Worm (Caenorhabditis elegans) whole organism, L4 larva: ENCODE results near the gene D1044.1.

Experiments used
- F10B5.3 ChIP-seq: sonication (generic microtip); optimal IDR thresholded peaks from 2 replicates; lab custom pipeline; 2016; ENCODE audit warnings: mild to moderate bottlenecking, missing genetic modification characterization, missing compliant biosample characterization
- F49E8.2 ChIP-seq: sonication (generic microtip); optimal IDR thresholded peaks from 2 replicates; lab custom pipeline; 2016; ENCODE audit warnings: missing compliant biosample characterization, mild to moderate bottlenecking, missing genetic modification characterization, borderline replicate concordance
- T26A8.4 ChIP-seq: fragments of 200-800 bp; sonication (Bioruptor generic); IDR thresholded peaks from 2 replicates; pipeline ENCODE4 v1.3.6; 2022; ENCODE audit warnings: missing genetic modification characterization, missing compliant biosample characterization
- Y105C5A.15 ChIP-seq: fragments of 200-800 bp; sonication (Bioruptor generic); IDR thresholded peaks from 2 replicates; pipeline ENCODE4 v1.3.6; 2022; ENCODE audit warnings: missing genetic modification characterization, missing compliant biosample characterization
- Y48G9A.11 ChIP-seq: fragments of 200-800 bp; sonication (Bioruptor generic); IDR thresholded peaks from 2 replicates; pipeline ENCODE4 v1.3.6; 2022; ENCODE audit warnings: missing genetic modification reagents, missing genetic modification characterization, missing compliant biosample characterization
- ZK337.2 ChIP-seq: fragments of 200-800 bp; sonication (Bioruptor generic); IDR thresholded peaks from 2 replicates; pipeline ENCODE4 v1.3.6; 2022; ENCODE audit warnings: missing genetic modification reagents, missing genetic modification characterization, missing compliant biosample characterization
- arid-1 ChIP-seq: fragments of 200-800 bp; sonication (Bioruptor generic); conservative IDR thresholded peaks from 2 replicates; pipeline ENCODE4 v1.3.6; 2022; ENCODE audit warnings: missing genetic modification reagents, missing genetic modification characterization, missing compliant biosample characterization
- ceh-32 ChIP-seq: sonication (generic microtip); optimal IDR thresholded peaks from 2 replicates; lab custom pipeline; 2016; ENCODE audit warnings: mild to moderate bottlenecking, missing genetic modification characterization, missing compliant biosample characterization; ENCODE audit not compliant: poor library complexity
- ceh-82 ChIP-seq: sonication (generic microtip); optimal IDR thresholded peaks from 2 replicates; lab custom pipeline; 2017; ENCODE audit warnings: missing biosample characterization, missing genetic modification characterization
- cey-2 ChIP-seq: sonication (generic microtip); optimal IDR thresholded peaks from 3 replicates; lab custom pipeline; 2017; ENCODE audit warnings: missing genetic modification characterization, mild to moderate bottlenecking, missing compliant biosample characterization, antibody characterized with exemption, borderline replicate concordance; ENCODE audit not compliant: insufficient read depth
- ctbp-1 ChIP-seq: fragments of 200-800 bp; sonication (Bioruptor generic); IDR thresholded peaks from 2 replicates; pipeline ENCODE4 v1.3.6; 2022; ENCODE audit warnings: missing genetic modification reagents, missing genetic modification characterization, missing compliant biosample characterization
- daf-16 ChIP-seq, 3 experiments: sonication (generic microtip); optimal IDR thresholded peaks; 2 replicates each; lab custom pipeline; 2016 to 2017; ENCODE audit warnings: missing genetic modification characterization in 3 of 3, missing genetic modification reagents in 3 of 3, mild to moderate bottlenecking in 2 of 3, missing compliant biosample characterization in 2 of 3, missing biosample characterization in 1 of 3, moderate library complexity in 1 of 3
- daf-8 ChIP-seq: fragments of 200-800 bp; sonication (Bioruptor generic); IDR thresholded peaks from 2 replicates; pipeline ENCODE4 v1.3.6; 2022; ENCODE audit warnings: missing genetic modification characterization, missing compliant biosample characterization
- dmd-9 ChIP-seq: fragments of 200-800 bp; sonication (Bioruptor generic); IDR thresholded peaks from 2 replicates; pipeline ENCODE4 v1.3.6; 2022; ENCODE audit warnings: missing genetic modification reagents, missing genetic modification characterization, missing compliant biosample characterization
- dpl-1 ChIP-seq: fragments of 150-350 bp; optimal IDR thresholded peaks from 2 replicates; lab custom pipeline; 2014; ENCODE audit warnings: missing biosample characterization, missing genetic modification reagents, missing genetic modification characterization
- hlh-11 ChIP-seq: fragments of 200-800 bp; sonication (Bioruptor generic); optimal IDR thresholded peaks from 2 replicates; lab custom pipeline; 2018; ENCODE audit warnings: mild to moderate bottlenecking, missing genetic modification characterization, missing compliant biosample characterization
- hlh-30 ChIP-seq: sonication (generic microtip); optimal IDR thresholded peaks from 2 replicates; lab custom pipeline; 2017; ENCODE audit warnings: antibody characterized with exemption, mild to moderate bottlenecking, missing genetic modification characterization, missing compliant biosample characterization; ENCODE audit not compliant: insufficient read depth
- lin-29 ChIP-seq: fragments of 200-800 bp; sonication (Bioruptor generic); IDR thresholded peaks from 2 replicates; pipeline ENCODE4 v1.3.6; 2022; ENCODE audit warnings: missing genetic modification reagents, missing genetic modification characterization, missing compliant biosample characterization
- lin-38 ChIP-seq: fragments of 200-800 bp; sonication (Bioruptor generic); IDR thresholded peaks from 2 replicates; pipeline ENCODE4 v1.3.6; 2022; ENCODE audit warnings: missing genetic modification reagents, missing genetic modification characterization, missing compliant biosample characterization
- lin-39 ChIP-seq: fragments of 150-350 bp; optimal IDR thresholded peaks from 2 replicates; lab custom pipeline; 2014; ENCODE audit warnings: missing biosample characterization, missing genetic modification reagents, missing genetic modification characterization
- lsy-2 ChIP-seq, 2 experiments: fragments of 150-350 bp in 1 of 2; sonication (generic microtip) in 1 of 2; optimal IDR thresholded peaks; 2 replicates each; lab custom pipeline; 2014 to 2017; ENCODE audit warnings: missing biosample characterization in 2 of 2, missing genetic modification characterization in 2 of 2
- madf-9 ChIP-seq: fragments of 200-800 bp; sonication (Bioruptor generic); conservative IDR thresholded peaks from 2 replicates; pipeline ENCODE4 v1.3.6; 2022; ENCODE audit warnings: missing genetic modification reagents, missing genetic modification characterization, missing compliant biosample characterization
- mep-1 ChIP-seq: fragments of 150-350 bp; sonication (generic microtip); optimal IDR thresholded peaks from 3 replicates; lab custom pipeline; 2014; ENCODE audit warnings: missing biosample characterization, missing genetic modification characterization
- mxl-2 ChIP-seq: fragments of 200-800 bp; sonication (Bioruptor generic); conservative IDR thresholded peaks from 2 replicates; pipeline ENCODE4 v1.3.6; 2022; ENCODE audit warnings: missing genetic modification reagents, missing genetic modification characterization, missing compliant biosample characterization
- mxl-3 ChIP-seq: fragments of 200-800 bp; sonication (Bioruptor generic); optimal IDR thresholded peaks from 2 replicates; lab custom pipeline; 2018; ENCODE audit warnings: mild to moderate bottlenecking, missing genetic modification characterization, missing compliant biosample characterization
- nhr-10 ChIP-seq: fragments of 150-350 bp; optimal IDR thresholded peaks from 2 replicates; lab custom pipeline; 2014; ENCODE audit warnings: missing biosample characterization, missing genetic modification characterization
- nhr-102 ChIP-seq: sonication (generic microtip); optimal IDR thresholded peaks from 2 replicates; lab custom pipeline; 2016; ENCODE audit warnings: mild to moderate bottlenecking, missing genetic modification characterization, moderate library complexity, missing compliant biosample characterization
- nhr-11 ChIP-seq: fragments of 150-350 bp; optimal IDR thresholded peaks from 2 replicates; lab custom pipeline; 2014; ENCODE audit warnings: missing biosample characterization, missing genetic modification characterization
- nhr-237 ChIP-seq: sonication (generic microtip); optimal IDR thresholded peaks from 2 replicates; lab custom pipeline; 2017; ENCODE audit warnings: missing biosample characterization, missing genetic modification characterization
- nhr-25 ChIP-seq: sonication (generic microtip); optimal IDR thresholded peaks from 2 replicates; lab custom pipeline; 2017; ENCODE audit warnings: missing genetic modification characterization, mild to moderate bottlenecking, missing compliant biosample characterization, antibody characterized with exemption, moderate library complexity, borderline replicate concordance; ENCODE audit not compliant: insufficient read depth
- nhr-28 ChIP-seq: fragments of 150-350 bp; optimal IDR thresholded peaks from 2 replicates; lab custom pipeline; 2014; ENCODE audit warnings: missing biosample characterization, missing genetic modification characterization
- nhr-48 ChIP-seq: sonication (generic microtip); optimal IDR thresholded peaks from 2 replicates; lab custom pipeline; 2016; ENCODE audit warnings: mild to moderate bottlenecking, missing genetic modification characterization, missing compliant biosample characterization
- nhr-6 ChIP-seq: fragments of 150-350 bp; optimal IDR thresholded peaks from 2 replicates; lab custom pipeline; 2014; ENCODE audit warnings: missing biosample characterization, missing genetic modification characterization
- nhr-77 ChIP-seq: fragments of 150-350 bp; optimal IDR thresholded peaks from 2 replicates; lab custom pipeline; 2014; ENCODE audit warnings: missing biosample characterization, missing genetic modification characterization
- pha-4 ChIP-seq, 2 experiments: fragments of 150-350 bp in 1 of 2; fragments of 200-800 bp in 1 of 2; sonication (Bioruptor generic) in 1 of 2; IDR thresholded peaks in 1 of 2; optimal IDR thresholded peaks in 1 of 2; 2 replicates each; pipeline versions ENCODE4 v1.3.6 to Lab custom; 2014 to 2022; ENCODE audit warnings: missing genetic modification characterization in 2 of 2, missing genetic modification reagents in 2 of 2, missing biosample characterization in 1 of 2, missing compliant biosample characterization in 1 of 2
- php-3 ChIP-seq: fragments of 200-800 bp; sonication (Bioruptor generic); IDR thresholded peaks from 2 replicates; pipeline ENCODE4 v1.3.6; 2022; ENCODE audit warnings: missing genetic modification reagents, missing genetic modification characterization, missing compliant biosample characterization
- pqm-1 ChIP-seq: sonication (generic microtip); optimal IDR thresholded peaks from 2 replicates; lab custom pipeline; 2017; ENCODE audit warnings: missing biosample characterization, missing genetic modification characterization
- sdz-12 ChIP-seq: fragments of 200-800 bp; sonication (Bioruptor generic); optimal IDR thresholded peaks from 2 replicates; lab custom pipeline; 2018; ENCODE audit warnings: mild to moderate bottlenecking, missing genetic modification characterization, missing compliant biosample characterization
- set-16 ChIP-seq: fragments of 200-800 bp; sonication (Bioruptor generic); IDR thresholded peaks from 2 replicates; pipeline ENCODE4 v1.3.6; 2022; ENCODE audit warnings: missing genetic modification reagents, missing genetic modification characterization, missing compliant biosample characterization
- snpc-4 ChIP-seq: fragments of 150-350 bp; optimal IDR thresholded peaks from 2 replicates; lab custom pipeline; 2014; ENCODE audit warnings: missing biosample characterization, missing genetic modification characterization
- tag-97 ChIP-seq: fragments of 200-800 bp; sonication (Bioruptor generic); IDR thresholded peaks from 2 replicates; pipeline ENCODE4 v1.3.6; 2022; ENCODE audit warnings: missing genetic modification characterization, missing compliant biosample characterization
- unc-39 ChIP-seq: sonication (generic microtip); optimal IDR thresholded peaks from 2 replicates; lab custom pipeline; 2017; ENCODE audit warnings: missing biosample characterization, missing genetic modification characterization
- unc-62 ChIP-seq, 3 experiments: fragments of 150-350 bp in 1 of 3; sonication (generic microtip); optimal IDR thresholded peaks in 2 of 3; peaks in 1 of 3; 1 replicate in 1 of 3; 2 replicates in 2 of 3; lab custom pipeline; 2014 to 2017; ENCODE audit warnings: missing biosample characterization in 3 of 3, missing genetic modification characterization in 3 of 3, missing genetic modification reagents in 3 of 3, missing genotype in 1 of 3
- vab-7 ChIP-seq: fragments of 200-800 bp; sonication (Bioruptor generic); IDR thresholded peaks from 2 replicates; pipeline ENCODE4 v1.3.6; 2022; ENCODE audit warnings: missing genetic modification reagents, missing genetic modification characterization, missing compliant biosample characterization
- zfp-2 ChIP-seq: sonication (generic microtip); optimal IDR thresholded peaks from 2 replicates; lab custom pipeline; 2016; ENCODE audit warnings: mild to moderate bottlenecking, missing genetic modification characterization, missing compliant biosample characterization
- zfp-3 ChIP-seq: fragments of 200-800 bp; sonication (Bioruptor generic); conservative IDR thresholded peaks from 2 replicates; pipeline ENCODE4 v1.3.6; 2022; ENCODE audit warnings: missing genetic modification reagents, missing genetic modification characterization, missing compliant biosample characterization
- zip-11 ChIP-seq: fragments of 200-800 bp; sonication (Bioruptor generic); IDR thresholded peaks from 2 replicates; pipeline ENCODE4 v1.3.6; 2022; ENCODE audit warnings: missing genetic modification characterization, missing compliant biosample characterization
- zip-2 ChIP-seq: fragments of 150-350 bp; optimal IDR thresholded peaks from 2 replicates; lab custom pipeline; 2014; ENCODE audit warnings: missing biosample characterization, missing genetic modification characterization
- ztf-11 ChIP-seq: fragments of 150-350 bp; optimal IDR thresholded peaks from 2 replicates; lab custom pipeline; 2014; ENCODE audit warnings: missing biosample characterization, missing genetic modification characterization
- ztf-7 ChIP-seq: fragments of 150-350 bp; optimal IDR thresholded peaks from 2 replicates; lab custom pipeline; 2014; ENCODE audit warnings: missing biosample characterization, missing genetic modification characterization

Gene D1044.1

DNA sequence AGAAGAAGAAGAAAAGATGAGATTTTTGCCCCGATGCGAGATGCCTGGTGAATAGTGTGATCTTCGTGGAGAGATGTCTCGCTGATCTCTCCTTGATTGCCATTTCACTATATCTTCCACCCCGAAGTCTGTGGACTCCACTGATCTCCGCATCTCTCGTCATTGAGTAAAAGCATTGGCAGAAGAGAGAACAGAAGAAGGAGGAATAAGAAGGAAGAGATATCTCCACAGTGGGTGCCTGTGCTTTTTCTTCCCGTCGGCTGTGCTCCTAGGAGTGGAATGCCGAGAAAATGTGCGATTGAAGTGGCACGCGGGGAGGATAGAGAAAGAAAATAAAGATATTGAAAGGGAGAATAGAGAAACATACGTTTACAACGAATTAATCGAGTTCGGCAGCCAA is 19.6 kb downstream of the D1044.1 start:
- TF ChIP-seq F49E8.2 (tag; lab: Kevin White, UChicago), result no peak
- no peak for TF ChIP-seq ceh-32 (tag; lab: Kevin White, UChicago)
- TF ChIP-seq daf-8 (GFP tag; lab: Robert Waterston, UW), result no peak
- TF ChIP-seq unc-62 (GFP tag; optimal IDR thresholded peaks at IDR 0.05 in 1 of 2; lab: Kevin White, UChicago), result peak in 1 of 2 experiments; percentile 6
- no peak for TF ChIP-seq unc-62 (tag; optimal IDR thresholded peaks at IDR 0.05; lab: Kevin White, UChicago)
- no peak for TF ChIP-seq arid-1 (GFP tag; lab: Robert Waterston, UW)
- no peak for TF ChIP-seq sdz-12 (GFP tag; lab: Kevin White, UChicago)
- no peak for TF ChIP-seq Y105C5A.15 (GFP tag; lab: Robert Waterston, UW)
- TF ChIP-seq nhr-10 (tag; lab: Kevin White, UChicago), result no peak
- no peak for TF ChIP-seq nhr-102
- TF ChIP-seq dpl-1, result no peak
- TF ChIP-seq nhr-11, result peak; percentile 50
- TF ChIP-seq zip-2, result no peak
- no peak for TF ChIP-seq lin-39 (tag; lab: Kevin White, UChicago)
- TF ChIP-seq F10B5.3 (tag; lab: Kevin White, UChicago), result no peak
- no peak for TF ChIP-seq snpc-4
- TF ChIP-seq hlh-11 (tag; lab: Kevin White, UChicago), result peak; percentile 52
- no peak for TF ChIP-seq pqm-1
- TF ChIP-seq lin-38 (GFP tag; lab: Robert Waterston, UW), result no peak
- no peak for TF ChIP-seq unc-39 (tag; lab: Kevin White, UChicago)
- TF ChIP-seq ceh-82, result no peak
- no peak for TF ChIP-seq mxl-2 (GFP tag; lab: Robert Waterston, UW)
- TF ChIP-seq zfp-2 (tag; lab: Kevin White, UChicago), result no peak
- no peak for TF ChIP-seq lsy-2 (tag; optimal IDR thresholded peaks at IDR 0.05; lab: Kevin White, UChicago)
- TF ChIP-seq ztf-11 (tag; lab: Kevin White, UChicago), result no peak
- no peak for TF ChIP-seq tag-97 (GFP tag; lab: Robert Waterston, UW)
- TF ChIP-seq ctbp-1 (GFP tag; lab: Robert Waterston, UW), result no peak
- peak; percentile 20; the same call in 1 of the 2 replicates for TF ChIP-seq set-16
- TF ChIP-seq madf-9 (GFP tag; lab: Robert Waterston, UW), result no peak
- TF ChIP-seq nhr-77, result no peak
- TF ChIP-seq cey-2 (tag; lab: Kevin White, UChicago), result no peak
- TF ChIP-seq mxl-3 (GFP tag; lab: Kevin White, UChicago), result peak; percentile 31
- TF ChIP-seq vab-7 (GFP tag; lab: Robert Waterston, UW), result no peak
- no peak for TF ChIP-seq mep-1 (tag; lab: Kevin White, UChicago)
- no peak for TF ChIP-seq nhr-48 (tag; lab: Kevin White, UChicago)
- no peak for TF ChIP-seq nhr-6 (tag; lab: Kevin White, UChicago)
- TF ChIP-seq ztf-7 (tag; lab: Kevin White, UChicago), result no peak
- peak in 1 of 2 experiments; percentile 15 for TF ChIP-seq daf-16 (GFP tag; optimal IDR thresholded peaks at IDR 0.05; lab: Kevin White, UChicago)
- TF ChIP-seq daf-16 (tag; optimal IDR thresholded peaks at IDR 0.05; lab: Kevin White, UChicago), result no peak
- no peak for TF ChIP-seq php-3 (GFP tag; lab: Robert Waterston, UW)
- TF ChIP-seq ZK337.2 (GFP tag; lab: Robert Waterston, UW), result no peak
- no peak for TF ChIP-seq zfp-3
- no peak for TF ChIP-seq lin-29 (GFP tag; lab: Robert Waterston, UW)
- TF ChIP-seq nhr-25 (tag; lab: Kevin White, UChicago), result no peak
- TF ChIP-seq hlh-30 (tag; lab: Kevin White, UChicago), result no peak
- TF ChIP-seq dmd-9 (GFP tag; lab: Robert Waterston, UW), result no peak
- TF ChIP-seq T26A8.4 (GFP tag; lab: Robert Waterston, UW), result no peak
- TF ChIP-seq pha-4 (GFP tag; IDR thresholded peaks at IDR 0.05; lab: Robert Waterston, UW), result no peak
- no peak for TF ChIP-seq pha-4 (tag; optimal IDR thresholded peaks at IDR 0.05; lab: Kevin White, UChicago)
- TF ChIP-seq zip-11 (GFP tag; lab: Robert Waterston, UW), result no peak
- TF ChIP-seq nhr-237, result no peak
- TF ChIP-seq Y48G9A.11 (GFP tag; lab: Robert Waterston, UW), result no peak
- TF ChIP-seq nhr-28 (tag; lab: Kevin White, UChicago), result peak; percentile 5
